Fruit fly (Drosophila melanogaster) whole organism, larva: ENCODE results near the gene fan.

ENCODE experiments used
- noc ChIP-seq: fragments of 200-800 bp; sonication (Bioruptor generic); optimal IDR thresholded peaks from 3 replicates; lab custom pipeline; 2019; ENCODE audit warnings: missing biosample characterization, mild to moderate bottlenecking, missing genetic modification characterization, moderate library complexity

Gene fan

DNA sequence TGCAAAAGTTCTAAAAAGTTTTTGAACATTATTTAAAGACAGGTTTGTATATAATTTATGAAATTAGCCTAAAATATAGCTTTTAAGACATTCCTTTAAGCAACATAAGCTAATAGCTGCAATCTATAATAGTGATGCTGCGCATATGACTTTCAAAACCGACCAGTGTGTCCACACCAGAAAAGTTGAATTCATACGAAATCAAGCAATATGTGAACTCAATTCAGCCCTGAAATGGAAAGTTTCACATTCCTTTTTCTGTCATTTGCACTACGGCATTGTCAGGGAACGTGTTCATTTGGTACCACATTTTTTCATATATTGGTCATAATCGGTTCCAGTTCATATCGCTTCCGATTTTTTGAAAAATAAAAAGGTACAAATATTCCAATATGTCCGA lies at the start of gene fan:
TSS of gene fan (plus strand) at position 247 of the 400 bp plus-strand sequence.
- no peak for TF ChIP-seq noc (tag; lab: Kevin White, UChicago)

DNA sequence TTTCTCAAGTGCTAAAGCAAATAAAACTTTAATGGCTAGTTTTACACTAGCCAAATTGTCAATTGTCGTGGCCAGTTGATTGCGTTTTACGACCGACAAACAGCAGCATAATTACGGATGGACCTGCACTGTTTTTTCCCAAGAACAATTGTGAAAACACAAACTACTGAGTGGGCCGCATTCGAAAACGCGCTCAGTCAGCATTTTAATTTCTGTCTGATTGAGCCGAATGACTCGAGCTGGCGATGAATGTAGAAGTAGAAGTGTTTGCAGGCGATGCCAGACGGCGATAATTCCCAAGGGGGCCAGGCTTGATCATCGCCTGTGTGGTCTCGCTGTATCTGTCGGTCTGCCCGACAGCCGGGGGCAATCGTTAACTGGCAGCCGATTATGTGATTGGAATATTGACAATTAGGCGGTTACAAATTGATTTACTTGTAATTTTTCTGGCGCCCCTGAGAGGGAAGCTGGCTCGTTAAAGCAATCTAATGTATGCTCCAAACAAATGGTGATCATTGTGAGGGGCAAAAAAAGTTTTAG lies 49.2 kb upstream of the fan start:
- TF ChIP-seq noc (tag; lab: Kevin White, UChicago) = no peak

DNA sequence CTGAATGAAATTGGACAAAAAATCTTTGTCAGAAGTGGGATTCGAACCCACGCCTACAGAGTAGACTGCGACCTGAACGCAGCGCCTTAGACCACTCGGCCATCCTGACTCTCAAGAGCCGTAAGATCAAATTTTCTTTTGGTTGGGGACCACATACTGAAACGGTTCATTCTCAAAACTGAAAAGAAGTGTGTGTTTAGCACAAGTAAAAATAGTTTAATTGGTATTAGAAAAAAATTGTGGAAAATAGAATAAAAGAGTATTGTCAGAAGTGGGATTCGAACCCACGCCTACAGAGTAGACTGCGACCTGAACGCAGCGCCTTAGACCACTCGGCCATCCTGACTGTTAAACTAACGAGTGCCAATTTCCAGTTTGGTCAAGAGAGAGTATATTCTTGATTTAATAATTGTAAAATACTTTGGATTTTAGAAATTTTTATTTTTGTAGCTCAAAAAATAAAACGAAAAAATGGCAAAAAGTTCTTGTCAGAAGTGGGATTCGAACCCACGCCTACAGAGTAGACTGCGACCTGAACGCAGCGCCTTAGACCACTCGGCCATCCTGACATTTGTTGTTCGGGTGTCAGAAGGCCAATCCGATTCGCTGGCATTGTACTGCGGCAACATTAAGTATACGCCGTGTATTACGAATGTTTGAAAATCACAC lies 48.6 kb upstream of the fan start:
- peak; percentile 13 for TF ChIP-seq noc (tag; lab: Kevin White, UChicago)

DNA sequence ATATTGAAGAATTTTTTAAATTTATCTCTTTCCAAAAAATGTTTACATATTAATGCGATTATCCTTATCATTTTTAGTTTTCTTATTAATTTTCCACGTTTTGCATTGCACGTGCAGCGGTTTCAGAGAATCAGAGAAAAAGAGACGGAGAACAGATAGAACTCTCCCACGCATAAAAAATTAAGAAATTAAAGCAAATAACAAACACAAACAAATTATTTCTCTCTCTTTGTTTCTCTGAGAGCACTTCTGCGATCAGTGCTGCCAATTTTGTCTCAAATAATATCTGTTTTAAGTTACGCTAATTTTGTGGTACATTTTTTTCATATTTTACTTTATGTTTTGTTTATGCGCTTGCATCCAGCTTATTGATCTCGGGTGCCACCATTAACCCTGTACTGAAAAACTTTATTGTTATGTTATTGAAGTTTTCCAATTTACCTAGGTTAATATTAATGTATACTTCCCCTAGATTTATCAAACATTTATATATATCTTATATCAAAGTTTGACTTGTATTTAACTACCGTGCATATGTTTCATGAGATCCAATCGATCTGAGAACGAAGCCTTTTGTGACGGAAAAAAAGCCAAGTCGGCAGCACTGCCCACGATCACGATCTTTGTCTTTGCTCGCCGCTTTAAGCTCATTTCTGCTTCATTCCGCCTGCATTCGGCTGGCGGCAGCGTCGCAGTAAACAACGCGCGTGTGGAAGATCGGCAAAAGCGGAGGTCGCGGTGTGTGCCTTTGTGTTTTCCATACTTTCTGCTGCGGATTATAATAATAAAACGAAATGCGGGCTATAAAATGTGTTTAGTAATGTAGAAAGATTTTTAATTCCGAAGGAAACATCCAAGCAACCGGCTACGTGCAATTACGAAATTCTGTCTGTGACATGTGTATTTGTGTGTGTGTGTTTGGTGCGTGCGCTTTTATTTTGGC lies 45.4 kb upstream of the fan start, which contains the start of gene Sarm:
TSS of gene Sarm (plus strand) at position 661 of the 943 bp plus-strand sequence.
- TF ChIP-seq noc (tag; lab: Kevin White, UChicago) = peak; percentile 43

DNA sequence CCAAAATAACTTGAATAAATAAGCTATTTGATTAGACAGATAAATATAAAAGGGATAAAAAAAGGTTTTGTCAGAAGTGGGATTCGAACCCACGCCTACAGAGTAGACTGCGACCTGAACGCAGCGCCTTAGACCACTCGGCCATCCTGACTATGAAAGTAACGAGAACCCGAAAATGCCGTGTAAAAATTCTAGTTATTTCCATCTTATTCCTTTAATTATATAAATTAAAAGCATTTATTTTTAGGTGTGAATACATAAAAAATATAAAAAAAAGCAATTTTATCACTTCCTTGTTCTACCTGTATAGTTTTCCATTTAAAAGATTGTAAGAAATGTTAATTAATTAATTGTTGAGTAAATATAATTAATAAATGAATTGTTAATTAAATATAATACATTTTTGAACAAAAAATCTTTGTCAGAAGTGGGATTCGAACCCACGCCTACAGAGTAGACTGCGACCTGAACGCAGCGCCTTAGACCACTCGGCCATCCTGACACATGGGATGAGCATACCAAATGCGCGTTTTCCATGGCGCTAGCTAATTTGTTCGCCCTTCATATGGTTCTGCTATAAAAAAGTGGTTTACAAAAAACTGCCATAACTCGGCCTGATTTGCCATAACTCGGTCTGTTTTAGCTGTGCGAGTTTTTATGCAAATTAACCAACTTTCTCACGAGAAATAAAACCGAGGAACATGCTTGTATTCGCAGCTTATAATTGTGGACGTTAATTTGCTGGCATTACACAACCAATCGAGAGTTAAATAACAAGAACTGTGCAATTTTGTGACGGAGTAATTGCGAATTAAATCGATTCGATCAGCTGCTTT lies 43.1 kb upstream of the fan start:
- TF ChIP-seq noc (tag; lab: Kevin White, UChicago) = no peak

DNA sequence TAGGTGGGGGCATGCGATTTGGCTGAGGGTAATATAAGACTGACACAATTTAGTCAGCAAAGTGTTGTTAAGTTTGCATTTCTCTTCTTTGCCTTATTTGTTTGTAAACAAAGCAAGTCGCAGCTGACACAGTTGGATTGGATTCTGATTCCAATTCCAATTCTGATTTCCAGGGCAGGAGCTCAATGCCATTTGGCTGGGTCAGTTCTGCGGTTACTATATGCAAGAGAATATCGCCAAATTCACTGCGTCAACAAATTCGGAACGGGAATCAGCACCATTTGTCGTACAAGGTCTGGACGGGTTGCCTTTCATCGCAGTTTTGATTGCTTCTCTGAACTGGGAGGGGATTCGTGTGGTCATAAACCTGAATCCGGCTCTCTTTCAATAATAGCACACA lies 41.4 kb upstream of the fan start:
- no peak for TF ChIP-seq noc (tag; lab: Kevin White, UChicago)

DNA sequence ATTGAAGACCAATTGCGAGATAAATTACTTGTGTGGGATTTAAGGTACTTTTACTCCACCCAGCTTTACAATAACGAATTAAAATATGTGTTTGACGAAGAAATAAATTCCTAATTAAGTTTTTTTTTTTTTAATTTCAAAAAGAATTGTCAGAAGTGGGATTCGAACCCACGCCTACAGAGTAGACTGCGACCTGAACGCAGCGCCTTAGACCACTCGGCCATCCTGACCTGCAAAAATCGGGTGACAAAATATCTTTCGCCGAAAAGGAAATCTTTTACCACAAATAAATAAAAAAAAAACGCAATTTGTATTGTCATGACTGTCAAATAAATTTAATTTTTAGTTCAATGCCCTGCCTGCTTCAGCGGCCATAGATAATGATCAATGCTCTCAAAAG lies 40.9 kb upstream of the fan start:
- no peak for TF ChIP-seq noc (tag; lab: Kevin White, UChicago)

DNA sequence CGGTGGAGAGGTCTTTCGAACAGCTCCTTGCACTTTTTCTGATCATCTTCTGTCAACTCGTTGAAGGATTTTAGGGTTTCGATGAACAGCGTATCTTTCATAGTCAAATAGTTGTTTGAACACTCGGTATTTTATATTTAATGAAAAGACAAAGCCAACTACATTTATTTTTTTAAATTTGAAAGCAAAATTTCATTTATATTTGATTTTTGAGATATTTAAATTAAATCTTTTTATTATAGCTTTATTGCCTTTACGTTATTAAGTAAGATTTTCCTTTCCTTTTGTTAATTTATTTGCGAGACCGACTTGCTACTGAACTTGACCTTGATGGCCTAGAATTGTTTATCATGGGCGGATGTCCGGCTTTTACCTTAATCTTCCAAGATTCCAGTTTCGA lies 39.8 kb upstream of the fan start, which contains the start of gene CG42590:
TSS of gene CG42590 (minus strand) at position 101 of the 400 bp plus-strand sequence.
- TF ChIP-seq noc (tag; lab: Kevin White, UChicago) = no peak

DNA sequence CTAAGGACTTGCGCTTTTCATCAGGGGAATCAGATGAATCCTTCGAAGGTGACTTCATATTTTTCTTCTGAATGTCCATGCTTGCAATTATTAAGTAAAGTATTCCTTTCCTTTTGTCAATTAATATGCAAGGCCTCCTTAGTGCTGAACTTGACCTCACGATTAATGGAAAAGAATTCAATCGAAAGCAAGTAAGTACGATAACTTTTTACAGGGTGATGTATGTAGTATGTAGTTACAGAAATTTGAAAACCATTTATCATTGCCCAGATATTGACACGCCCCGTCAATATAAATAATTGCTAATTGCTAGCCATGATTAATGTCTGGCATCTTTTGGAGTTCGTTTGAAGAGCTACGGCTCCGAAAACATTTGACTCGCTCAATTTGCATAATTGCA lies 39.1 kb upstream of the fan start, which contains the start of gene CG42591:
TSS of gene CG42591 (minus strand) at position 101 of the 400 bp plus-strand sequence.
- TF ChIP-seq noc (tag; lab: Kevin White, UChicago) = no peak

DNA sequence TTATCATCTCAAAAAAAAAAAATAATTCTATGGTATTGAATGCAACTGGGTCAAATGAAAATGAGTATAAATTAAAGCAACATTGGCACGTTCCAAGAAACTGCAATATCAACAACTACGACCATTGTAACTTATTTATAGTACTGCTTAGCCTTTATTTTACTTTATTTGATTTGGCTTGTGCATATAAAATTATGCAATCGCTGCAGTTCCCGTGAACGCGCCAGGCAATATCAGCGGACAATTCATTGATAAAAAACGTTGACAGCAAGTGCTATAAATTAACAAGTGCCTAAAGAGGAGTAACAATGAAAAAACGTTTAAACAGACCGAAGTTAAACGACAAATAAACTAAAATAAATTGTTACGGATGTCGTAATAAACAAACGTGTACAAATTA lies 37.7 kb upstream of the fan start:
- no peak for TF ChIP-seq noc (tag; lab: Kevin White, UChicago)

DNA sequence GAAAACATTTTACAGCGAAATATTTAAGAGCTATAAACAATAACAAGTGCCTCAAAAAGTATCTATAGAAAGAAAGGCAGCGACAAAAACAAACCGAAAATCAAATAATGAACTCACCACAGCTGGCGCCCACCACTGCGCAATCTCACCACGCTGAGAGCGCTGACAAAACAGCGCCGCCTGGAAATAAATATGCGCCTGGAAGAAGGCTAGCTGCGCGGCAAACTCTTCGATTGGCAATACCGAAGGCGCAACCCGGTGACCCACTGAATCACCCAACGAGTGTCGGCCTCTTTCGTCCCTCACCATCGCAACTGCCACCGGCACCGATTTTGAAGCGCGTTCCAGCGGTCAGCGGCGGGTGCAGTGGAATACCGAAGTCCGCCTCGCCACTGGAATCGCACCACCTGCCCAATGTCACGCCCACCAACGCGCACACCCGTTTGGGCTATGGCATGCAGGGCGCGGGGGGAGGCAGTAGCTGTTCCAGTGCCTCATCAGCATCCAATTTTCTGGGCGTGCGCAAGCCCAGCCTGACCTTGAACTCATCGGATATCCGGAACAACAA lies 37.2 kb upstream of the fan start:
- no peak for TF ChIP-seq noc (tag; lab: Kevin White, UChicago)

DNA sequence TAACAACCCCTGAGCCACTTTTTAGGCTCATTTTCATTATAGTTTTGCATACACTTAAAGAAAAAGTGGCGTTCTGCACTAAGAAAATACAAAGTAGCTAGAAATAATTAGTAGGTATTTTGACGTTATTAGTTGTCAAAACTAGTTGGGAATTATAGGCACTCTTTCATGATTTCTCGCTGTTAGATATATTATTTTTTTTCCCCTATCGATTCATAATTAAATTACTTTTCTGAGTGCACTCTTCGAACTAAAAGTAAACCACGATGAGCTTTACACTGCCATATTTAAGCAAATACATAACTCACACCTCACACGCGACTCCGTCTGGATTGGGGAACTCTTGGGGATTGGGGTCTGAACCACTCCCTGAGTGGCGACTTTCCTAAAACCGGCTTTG lies 36.2 kb upstream of the fan start:
- TF ChIP-seq noc (tag; lab: Kevin White, UChicago) = peak; percentile 75

DNA sequence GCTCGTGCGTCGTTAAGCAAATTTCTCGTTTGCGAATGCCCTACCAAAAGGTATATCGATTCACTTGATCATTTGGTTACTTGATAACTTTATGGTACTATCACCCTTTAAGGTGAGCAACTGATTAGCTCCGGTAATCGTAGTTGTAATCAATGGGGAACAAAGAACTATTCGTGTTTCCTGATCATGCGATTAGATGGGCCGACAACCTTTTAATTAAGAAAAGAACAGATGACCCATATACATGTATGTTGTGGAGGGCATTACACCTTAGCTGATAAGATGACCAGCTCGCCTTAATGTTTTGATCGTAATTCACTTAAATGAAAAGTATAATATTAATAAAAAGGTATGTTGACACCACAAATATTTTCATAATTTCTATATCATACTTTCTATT lies 35.6 kb upstream of the fan start:
- TF ChIP-seq noc (tag; lab: Kevin White, UChicago) = peak; percentile 71

DNA sequence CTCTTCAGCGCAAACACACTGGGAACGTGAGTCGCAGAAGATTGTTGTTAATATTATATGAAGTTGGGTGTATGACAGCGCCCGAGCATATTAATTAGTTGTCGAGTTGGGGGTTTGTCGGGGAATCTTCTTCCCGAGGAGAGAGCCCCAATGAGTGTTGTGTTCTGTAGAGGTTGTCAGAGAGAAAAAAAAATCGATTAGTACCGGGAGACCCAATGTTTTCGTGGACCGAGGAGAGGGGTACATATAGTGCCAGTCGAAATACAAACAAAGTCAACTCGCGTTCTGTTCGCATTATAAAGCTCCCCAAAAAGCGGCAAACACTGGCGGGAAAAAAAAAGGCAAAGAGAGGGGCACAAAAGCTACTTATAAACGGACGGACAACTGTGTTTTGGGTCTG lies 35.1 kb upstream of the fan start:
- no peak for TF ChIP-seq noc (tag; lab: Kevin White, UChicago)

DNA sequence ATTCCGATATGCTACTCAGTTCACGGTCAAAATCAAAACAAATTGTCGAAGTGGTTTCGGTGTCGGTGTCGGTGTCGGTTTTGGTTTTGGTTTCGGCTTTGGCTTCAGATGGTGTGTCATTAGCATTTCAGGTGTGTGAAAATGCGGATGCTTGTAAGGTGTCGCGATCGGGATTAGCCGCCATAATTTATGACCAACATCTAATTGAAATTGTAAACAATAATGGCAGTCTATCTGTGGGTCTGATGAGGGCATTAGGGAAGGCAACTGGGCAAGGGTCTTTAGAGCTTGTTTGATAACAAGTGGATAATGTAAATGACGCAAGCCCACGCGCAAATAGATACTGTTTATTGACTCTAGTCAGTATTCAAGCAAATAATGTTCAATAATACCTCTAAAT lies 34.0 kb upstream of the fan start:
- TF ChIP-seq noc (tag; lab: Kevin White, UChicago) = no peak
